Fruit fly (Drosophila melanogaster) whole organism, wandering third instar larva: ENCODE data around the gene Srrm234.

Experiments used
- Abd-B ChIP-seq: fragments of >200 bp; optimal IDR thresholded peaks from 2 replicates; lab custom pipeline; 2017; ENCODE audit warnings: missing biosample characterization, missing genetic modification characterization
- CG32264 ChIP-seq: fragments of 200-800 bp; sonication (Bioruptor generic); optimal IDR thresholded peaks from 2 replicates; lab custom pipeline; 2016; ENCODE audit warnings: missing biosample characterization, missing genetic modification characterization
- CG9705 ChIP-seq: fragments of 200-800 bp; sonication (Bioruptor generic); optimal IDR thresholded peaks from 2 replicates; lab custom pipeline; 2018; ENCODE audit warnings: missing biosample characterization, mild to moderate bottlenecking, missing genetic modification characterization
- CrebA ChIP-seq: fragments of 200-800 bp; sonication (Bioruptor generic); optimal IDR thresholded peaks from 2 replicates; lab custom pipeline; 2016; ENCODE audit warnings: missing biosample characterization, mild to moderate bottlenecking, missing genetic modification characterization, borderline replicate concordance
- Dfd ChIP-seq: fragments of >200 bp; optimal IDR thresholded peaks from 2 replicates; lab custom pipeline; 2017; ENCODE audit warnings: missing biosample characterization, missing genetic modification characterization
- Dif ChIP-seq: fragments of 200-275, 200-300 bp; sonication (Bioruptor generic); optimal IDR thresholded peaks from 2 replicates; lab custom pipeline; 2018; ENCODE audit warnings: missing biosample characterization, missing genetic modification characterization; ENCODE audit not compliant: partially characterized antibody
- GATAd ChIP-seq: sonication (Bioruptor generic); optimal IDR thresholded peaks from 2 replicates; lab custom pipeline; 2016; ENCODE audit warnings: missing biosample characterization, missing genetic modification characterization
- HLH106 ChIP-seq: fragments of 200-800 bp; optimal IDR thresholded peaks from 3 replicates; lab custom pipeline; 2019; ENCODE audit warnings: missing biosample characterization, mild to moderate bottlenecking, missing genetic modification characterization, moderate library complexity
- Hnf4 ChIP-seq: fragments of 200-800 bp; sonication (Bioruptor generic); optimal IDR thresholded peaks from 2 replicates; lab custom pipeline; 2016; ENCODE audit warnings: missing biosample characterization, mild to moderate bottlenecking, missing genetic modification characterization
- Hr78 ChIP-seq: fragments of >200 bp; optimal IDR thresholded peaks from 2 replicates; lab custom pipeline; 2017; ENCODE audit warnings: missing biosample characterization, missing genetic modification characterization
- Hr83 ChIP-seq: fragments of 200-300 bp; sonication (Bioruptor generic); optimal IDR thresholded peaks from 2 replicates; lab custom pipeline; 2016; ENCODE audit warnings: missing biosample characterization, mild to moderate bottlenecking, missing genetic modification characterization, moderate library complexity; ENCODE audit not compliant: poor library complexity, severe bottlenecking
- Jra ChIP-seq: sonication (Bioruptor generic); optimal IDR thresholded peaks from 2 replicates; lab custom pipeline; 2016; ENCODE audit warnings: missing biosample characterization, missing genetic modification characterization
- Mio ChIP-seq: sonication (Bioruptor generic); optimal IDR thresholded peaks from 2 replicates; lab custom pipeline; 2016; ENCODE audit warnings: missing biosample characterization, missing genetic modification characterization
- Myc ChIP-seq: fragments of >200 bp; optimal IDR thresholded peaks from 2 replicates; lab custom pipeline; 2017
- N ChIP-seq: fragments of >200 bp; optimal IDR thresholded peaks from 2 replicates; lab custom pipeline; 2018; ENCODE audit warnings: missing biosample characterization, missing external identifiers, missing genetic modification characterization
- OdsH ChIP-seq: fragments of 200-800 bp; sonication (Bioruptor generic); optimal IDR thresholded peaks from 2 replicates; lab custom pipeline; 2016; ENCODE audit warnings: missing biosample characterization, mild to moderate bottlenecking, missing genetic modification characterization
- Rel ChIP-seq, 2 experiments: fragments of 200-800 bp; sonication (Bioruptor generic) in 1 of 2; optimal IDR thresholded peaks; 2 replicates in 1 of 2; 3 replicates in 1 of 2; lab custom pipeline; 2016 to 2019; ENCODE audit warnings: mild to moderate bottlenecking in 2 of 2, missing biosample characterization in 2 of 2, missing genetic modification characterization in 2 of 2, moderate library complexity in 1 of 2
- Sp1 ChIP-seq: fragments of 200-800 bp; sonication (Bioruptor generic); optimal IDR thresholded peaks from 3 replicates; lab custom pipeline; 2019; ENCODE audit warnings: missing biosample characterization, mild to moderate bottlenecking, missing genetic modification characterization, moderate library complexity
- Vsx2 ChIP-seq: fragments of 200-300, 225-300 bp; sonication (Bioruptor generic); optimal IDR thresholded peaks from 2 replicates; lab custom pipeline; 2018; ENCODE audit warnings: missing biosample characterization, missing genetic modification characterization; ENCODE audit not compliant: partially characterized antibody
- br ChIP-seq: fragments of 200-800 bp; sonication (Bioruptor generic); optimal IDR thresholded peaks from 2 replicates; lab custom pipeline; 2016; ENCODE audit warnings: missing biosample characterization, missing genetic modification characterization
- brk ChIP-seq: fragments of 200-800 bp; sonication (Bioruptor generic); optimal IDR thresholded peaks from 2 replicates; lab custom pipeline; 2016; ENCODE audit warnings: missing biosample characterization, mild to moderate bottlenecking, missing genetic modification characterization
- dl ChIP-seq, 2 experiments: fragments of 175-275, 200-275 bp in 1 of 2; fragments of 200-275 bp in 1 of 2; sonication (Bioruptor generic); optimal IDR thresholded peaks; lab custom pipeline; 2018; ENCODE audit warnings: mild to moderate bottlenecking in 2 of 2, missing biosample characterization in 2 of 2, missing genetic modification characterization in 2 of 2, moderate library complexity in 2 of 2; ENCODE audit not compliant: partially characterized antibody in 2 of 2, insufficient read depth in 1 of 2
- dmrt93B ChIP-seq: fragments of 200-800 bp; sonication (Bioruptor generic); optimal IDR thresholded peaks from 2 replicates; lab custom pipeline; 2018; ENCODE audit warnings: missing biosample characterization, mild to moderate bottlenecking, missing genetic modification characterization
- dsf ChIP-seq: sonication (Bioruptor generic); optimal IDR thresholded peaks from 2 replicates; lab custom pipeline; 2016; ENCODE audit warnings: missing biosample characterization, missing genetic modification characterization, borderline replicate concordance
- ey ChIP-seq: fragments of 200-800 bp; sonication (Bioruptor generic); optimal IDR thresholded peaks from 2 replicates; lab custom pipeline; 2016; ENCODE audit warnings: missing biosample characterization, missing genetic modification characterization
- foxo ChIP-seq, 2 experiments: fragments of 200-800 bp; sonication (Bioruptor generic); optimal IDR thresholded peaks; 2 replicates in 1 of 2; 3 replicates in 1 of 2; lab custom pipeline; 2016 to 2017; ENCODE audit warnings: missing biosample characterization in 2 of 2, missing genetic modification characterization in 2 of 2
- fru ChIP-seq: fragments of 200-800 bp; sonication (Bioruptor generic); optimal IDR thresholded peaks from 3 replicates; lab custom pipeline; 2016; ENCODE audit warnings: missing biosample characterization, mild to moderate bottlenecking, missing genetic modification characterization
- h ChIP-seq: fragments of 200-800 bp; sonication (Bioruptor generic); optimal IDR thresholded peaks from 3 replicates; lab custom pipeline; 2016; ENCODE audit warnings: missing biosample characterization, mild to moderate bottlenecking, missing genetic modification characterization
- jim ChIP-seq: fragments of 175-275, 200-325 bp; sonication (Bioruptor generic); optimal IDR thresholded peaks from 2 replicates; lab custom pipeline; 2016; ENCODE audit warnings: missing biosample characterization, mild to moderate bottlenecking, missing genetic modification characterization
- lola ChIP-seq: fragments of >200 bp; optimal IDR thresholded peaks from 2 replicates; lab custom pipeline; 2017; ENCODE audit warnings: missing biosample characterization, missing genetic modification characterization
- pan ChIP-seq: fragments of >200 bp; optimal IDR thresholded peaks from 2 replicates; lab custom pipeline; 2017
- psq ChIP-seq: fragments of 200-800 bp; sonication (Bioruptor generic); optimal IDR thresholded peaks from 3 replicates; lab custom pipeline; 2017; ENCODE audit warnings: missing biosample characterization, mild to moderate bottlenecking, missing genetic modification characterization, moderate library complexity
- rgr ChIP-seq: fragments of 200-800 bp; sonication (Bioruptor generic); optimal IDR thresholded peaks from 3 replicates; lab custom pipeline; 2016; ENCODE audit warnings: missing biosample characterization, mild to moderate bottlenecking, missing genetic modification characterization
- sage ChIP-seq: fragments of 200-800 bp; sonication (Bioruptor generic); optimal IDR thresholded peaks from 2 replicates; lab custom pipeline; 2016; ENCODE audit warnings: missing biosample characterization, mild to moderate bottlenecking, missing genetic modification characterization
- sv ChIP-seq: fragments of 200-800 bp; sonication (Bioruptor generic); optimal IDR thresholded peaks from 3 replicates; lab custom pipeline; 2016; ENCODE audit warnings: missing biosample characterization, missing genetic modification characterization
- tai ChIP-seq: sonication (Bioruptor generic); optimal IDR thresholded peaks from 2 replicates; lab custom pipeline; 2016; ENCODE audit warnings: missing biosample characterization, missing genetic modification characterization
- usp ChIP-seq: fragments of >200 bp; optimal IDR thresholded peaks from 2 replicates; lab custom pipeline; 2017; ENCODE audit warnings: missing biosample characterization, missing genetic modification characterization
- woc ChIP-seq: sonication (Bioruptor generic); optimal IDR thresholded peaks from 2 replicates; lab custom pipeline; 2016; ENCODE audit warnings: missing biosample characterization, mild to moderate bottlenecking, missing genetic modification characterization

Gene Srrm234

dm6 chr3L:1690727-1691413 lies 26.0 kb upstream of the Srrm234 start:
- TF ChIP-seq Vsx2 (GFP tag; lab: Kevin White, UChicago) (no peak), dmrt93B (GFP tag; lab: Kevin White, UChicago) (peak; percentile 34), lola (GFP tag; lab: Kevin White, UChicago) (no peak), Hr78 (GFP tag; lab: Kevin White, UChicago) (no peak), Rel (GFP tag; optimal IDR thresholded peaks at IDR 0.05; lab: Kevin White, UChicago) (no peak), Rel (tag; optimal IDR thresholded peaks at IDR 0.05; lab: Kevin White, UChicago) (no peak), N (GFP tag; lab: Kevin White, UChicago) (no peak), woc (GFP tag; lab: Kevin White, UChicago) (peak; percentile 15), Dfd (GFP tag; lab: Kevin White, UChicago) (no peak), usp (GFP tag; lab: Kevin White, UChicago) (no peak), Dif (GFP tag; lab: Kevin White, UChicago) (no peak), foxo (GFP tag; optimal IDR thresholded peaks at IDR 0.05; lab: Kevin White, UChicago) (peak in 1 of 2 experiments; percentile 63), Sp1 (GFP tag; lab: Kevin White, UChicago) (peak; percentile 20), dsf (no peak), fru (GFP tag; lab: Kevin White, UChicago) (peak; percentile 51), rgr (GFP tag; lab: Kevin White, UChicago) (peak; percentile 46), dl (GFP tag; optimal IDR thresholded peaks at IDR 0.05; lab: Kevin White, UChicago; ENCODE audit: insufficient read depth in 1 of 2, partially characterized antibody in 2 of 2) (no peak), h (GFP tag; lab: Kevin White, UChicago) (peak; percentile 71), jim (GFP tag; lab: Kevin White, UChicago) (peak; percentile 14), CG9705 (GFP tag; lab: Kevin White, UChicago) (no peak), CG32264 (GFP tag; lab: Kevin White, UChicago) (no peak), br (GFP tag; lab: Kevin White, UChicago) (peak; percentile 48), tai (GFP tag; lab: Kevin White, UChicago) (no peak), Myc (lab: Kevin White, UChicago) (no peak), Hr83 (GFP tag; lab: Kevin White, UChicago) (peak; percentile 92), brk (GFP tag; lab: Kevin White, UChicago) (no peak), HLH106 (peak; percentile 45), ey (GFP tag; lab: Kevin White, UChicago) (peak; percentile 45), sv (GFP tag; lab: Kevin White, UChicago) (no peak), Hnf4 (peak; percentile 19), psq (GFP tag; lab: Kevin White, UChicago) (no peak), Jra (no peak), sage (no peak), CrebA (GFP tag; lab: Kevin White, UChicago) (no peak), OdsH (peak; percentile 8), Abd-B (GFP tag; lab: Kevin White, UChicago) (no peak), Mio (no peak), GATAd (GFP tag; lab: Kevin White, UChicago) (no peak), pan (lab: Kevin White, UChicago) (no peak)

- TF ChIP-seq OdsH (no peak), Dif (GFP tag; lab: Kevin White, UChicago) (no peak), N (GFP tag; lab: Kevin White, UChicago) (no peak), Rel (GFP tag; optimal IDR thresholded peaks at IDR 0.05; lab: Kevin White, UChicago) (no peak), Rel (tag; optimal IDR thresholded peaks at IDR 0.05; lab: Kevin White, UChicago) (no peak), Myc (lab: Kevin White, UChicago) (no peak), h (GFP tag; lab: Kevin White, UChicago) (no peak), rgr (GFP tag; lab: Kevin White, UChicago) (no peak), Mio (no peak), sv (GFP tag; lab: Kevin White, UChicago) (no peak), sage (no peak), CG32264 (GFP tag; lab: Kevin White, UChicago) (no peak), Sp1 (GFP tag; lab: Kevin White, UChicago) (no peak), Hr78 (GFP tag; lab: Kevin White, UChicago) (no peak), dl (GFP tag; optimal IDR thresholded peaks at IDR 0.05; lab: Kevin White, UChicago; ENCODE audit: insufficient read depth in 1 of 2, partially characterized antibody in 2 of 2) (no peak), brk (GFP tag; lab: Kevin White, UChicago) (no peak), Hr83 (GFP tag; lab: Kevin White, UChicago) (no peak), ey (GFP tag; lab: Kevin White, UChicago) (no peak), dmrt93B (GFP tag; lab: Kevin White, UChicago) (no peak), foxo (GFP tag; optimal IDR thresholded peaks at IDR 0.05; lab: Kevin White, UChicago) (no peak), woc (GFP tag; lab: Kevin White, UChicago) (no peak)
- TF ChIP-seq, all 38 proteins: peak for 0
Measured at dm6 chr3L:1688569-1688968, 23.7 kb upstream of the Srrm234 start.
